Worm (Caenorhabditis elegans) whole organism, L1 larva: ENCODE results near the gene Y46G5A.22.

Experiments used
- C16A3.4 ChIP-seq: fragments of 150-350 bp; optimal IDR thresholded peaks from 2 replicates; lab custom pipeline; 2014; ENCODE audit warnings: missing biosample characterization, missing genetic modification characterization
- blmp-1 ChIP-seq: fragments of 150-350 bp; optimal IDR thresholded peaks from 2 replicates; lab custom pipeline; 2014; ENCODE audit warnings: missing biosample characterization, missing genetic modification characterization
- ceh-82 ChIP-seq, 3 experiments: fragments of 150-350 bp in 1 of 3; sonication (generic microtip) in 2 of 3; optimal IDR thresholded peaks; 2 replicates each; lab custom pipeline; 2014 to 2017; ENCODE audit warnings: missing biosample characterization in 3 of 3, missing genetic modification characterization in 3 of 3
- ceh-88 ChIP-seq: fragments of 200-800 bp; sonication (Bioruptor generic); IDR thresholded peaks from 2 replicates; pipeline ENCODE4 v1.3.6; 2022; ENCODE audit warnings: missing genetic modification characterization, missing compliant biosample characterization
- elt-2 ChIP-seq: sonication (generic microtip); optimal IDR thresholded peaks from 2 replicates; lab custom pipeline; 2016; ENCODE audit warnings: missing genetic modification characterization, mild to moderate bottlenecking, inconsistent platforms, missing compliant biosample characterization, missing genetic modification reagents
- elt-3 ChIP-seq, 6 experiments: fragments of 150-350 bp in 1 of 6; sonication (generic microtip); optimal IDR thresholded peaks; 2 replicates each; lab custom pipeline; 2017 to 2018; ENCODE audit warnings: missing biosample characterization in 6 of 6, missing genetic modification characterization in 6 of 6, inconsistent platforms in 1 of 6
- lin-15B ChIP-seq: fragments of 150-350 bp; sonication (generic microtip); optimal IDR thresholded peaks from 3 replicates; lab custom pipeline; 2014; ENCODE audit warnings: missing biosample characterization, missing genetic modification characterization
- lin-39 ChIP-seq: fragments of 150-350 bp; optimal IDR thresholded peaks from 2 replicates; lab custom pipeline; 2014; ENCODE audit warnings: missing biosample characterization, missing genetic modification reagents, missing genetic modification characterization
- mab-9 ChIP-seq: fragments of 200-800 bp; sonication (Bioruptor generic); IDR thresholded peaks from 2 replicates; pipeline ENCODE4 v1.3.6; 2022; ENCODE audit warnings: missing genetic modification reagents, missing genetic modification characterization, missing compliant biosample characterization
- nhr-12 ChIP-seq: sonication (generic microtip); optimal IDR thresholded peaks from 2 replicates; lab custom pipeline; 2017; ENCODE audit warnings: missing biosample characterization, missing genetic modification characterization
- nhr-76 ChIP-seq: sonication (generic microtip); optimal IDR thresholded peaks from 2 replicates; lab custom pipeline; 2017; ENCODE audit warnings: missing biosample characterization, missing genetic modification characterization
- sup-37 ChIP-seq: fragments of 200-800 bp; sonication (Bioruptor generic); optimal IDR thresholded peaks from 2 replicates; lab custom pipeline; 2018; ENCODE audit warnings: mild to moderate bottlenecking, missing genetic modification characterization, missing compliant biosample characterization
- zag-1 ChIP-seq: fragments of 150-350 bp; optimal IDR thresholded peaks from 2 replicates; lab custom pipeline; 2014; ENCODE audit warnings: missing biosample characterization, missing genetic modification characterization
- ztf-4 ChIP-seq: fragments of 150-350 bp; optimal IDR thresholded peaks from 2 replicates; lab custom pipeline; 2014; ENCODE audit warnings: missing biosample characterization, missing genetic modification characterization

DNA sequence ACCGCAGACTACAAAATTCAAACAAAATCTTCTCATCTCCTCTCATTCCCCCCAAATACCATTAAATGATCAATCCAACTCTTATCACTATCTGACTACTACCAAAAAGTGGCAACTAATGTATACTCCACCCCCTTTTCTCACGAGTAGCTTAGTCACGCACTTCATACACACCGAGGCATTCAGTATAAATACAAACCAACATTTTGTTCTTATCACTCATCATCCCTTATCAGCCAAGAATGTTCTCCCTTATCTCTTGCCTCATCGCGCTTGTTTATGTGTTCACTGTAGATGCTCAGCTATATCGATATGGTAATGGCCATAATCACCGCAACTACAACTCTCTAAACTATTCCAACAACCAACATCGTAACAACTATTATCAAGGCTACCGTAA lies 5.0 kb upstream of the Y46G5A.22 start, which contains the start of gene Y46G5A.36:
- TF ChIP-seq ceh-82 (tag; optimal IDR thresholded peaks at IDR 0.05; lab: Kevin White, UChicago) (no peak), nhr-76 (no peak), C16A3.4 (tag; lab: Kevin White, UChicago) (no peak), sup-37 (GFP tag; lab: Kevin White, UChicago) (no peak), elt-2 (peak; percentile 71), zag-1 (tag; lab: Kevin White, UChicago) (no peak), lin-39 (no peak), blmp-1 (tag; lab: Kevin White, UChicago) (no peak), mab-9 (GFP tag; lab: Robert Waterston, UW) (no peak), lin-15B (tag; lab: Kevin White, UChicago) (no peak), elt-3 (tag; optimal IDR thresholded peaks at IDR 0.05; lab: Kevin White, UChicago) (peak in 1 of 6 experiments; percentile 15), ceh-88 (no peak), nhr-12 (no peak), ztf-4 (tag; lab: Kevin White, UChicago) (no peak)
